Worm (Caenorhabditis elegans): ENCODE results near the gene str-32.

DNA sequence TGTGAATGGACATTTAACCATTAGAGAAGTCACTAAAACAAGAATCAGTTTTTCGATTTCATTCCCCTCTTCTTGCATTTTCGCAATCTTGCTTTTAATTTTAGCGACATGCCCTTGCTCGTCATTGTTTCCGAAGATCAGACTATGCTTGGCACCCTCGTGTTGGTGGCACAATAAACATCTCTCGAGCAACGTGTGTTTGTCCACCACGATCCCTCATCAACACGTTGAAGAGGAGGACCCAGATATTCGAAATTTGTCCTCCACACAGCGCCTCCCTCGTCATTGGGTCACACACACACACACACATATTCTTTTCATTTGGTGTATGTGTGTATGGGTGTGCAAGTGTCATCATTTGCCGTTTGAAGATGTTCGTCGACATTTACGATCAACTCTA is 15.9 kb downstream of the str-32 start, which contains the start of gene srd-32:
- no peak for TF ChIP-seq ztf-29 (GFP tag; IDR thresholded peaks at IDR 0.05)
- TF ChIP-seq med-1 (GFP tag; optimal IDR thresholded peaks at IDR 0.05; ENCODE audit: insufficient read depth) = no peak
- no peak for TF ChIP-seq T22C8.4 (GFP tag; IDR thresholded peaks at IDR 0.05)
- TF ChIP-seq klf-2 (GFP tag; conservative IDR thresholded peaks at IDR 0.05) = no peak
- TF ChIP-seq ref-1 (GFP tag; conservative IDR thresholded peaks at IDR 0.05) = no peak
- no peak for TF ChIP-seq flt-1 (GFP tag; IDR thresholded peaks at IDR 0.05)
- TF ChIP-seq ztf-23 (GFP tag; IDR thresholded peaks at IDR 0.05) = no peak

All from whole organism, midembryonic.